Worm (Caenorhabditis elegans) whole organism, L1 larva: ENCODE results near the gene Y82E9BL.5.

Source experiments
- C04F5.9 ChIP-seq: sonication (generic microtip); optimal IDR thresholded peaks from 2 replicates; lab custom pipeline; 2016; ENCODE audit warnings: missing genetic modification characterization, missing compliant biosample characterization
- F16B12.6 ChIP-seq: fragments of 150-350 bp; optimal IDR thresholded peaks from 2 replicates; lab custom pipeline; 2014; ENCODE audit warnings: missing biosample characterization, missing genetic modification characterization
- ceh-63 ChIP-seq: fragments of 200-800 bp; sonication (Bioruptor generic); optimal IDR thresholded peaks from 2 replicates; lab custom pipeline; 2018; ENCODE audit warnings: mild to moderate bottlenecking, missing genetic modification characterization, missing compliant biosample characterization
- ceh-90 ChIP-seq: sonication (generic microtip); optimal IDR thresholded peaks from 2 replicates; lab custom pipeline; 2016; ENCODE audit warnings: missing genetic modification characterization, missing compliant biosample characterization
- ces-1 ChIP-seq: fragments of 150-350 bp; optimal IDR thresholded peaks from 2 replicates; lab custom pipeline; 2014; ENCODE audit warnings: missing biosample characterization, missing genetic modification reagents, missing genetic modification characterization
- efl-1 ChIP-seq, 4 experiments: fragments of 150-350 bp; optimal IDR thresholded peaks in 3 of 4; peaks in 1 of 4; 1 replicate in 1 of 4; 2 replicates in 3 of 4; lab custom pipeline; 2014; ENCODE audit warnings: missing biosample characterization in 2 of 4, missing genetic modification characterization in 2 of 4, missing genetic modification reagents in 2 of 4
- egl-13 ChIP-seq: sonication (generic microtip); optimal IDR thresholded peaks from 2 replicates; lab custom pipeline; 2016; ENCODE audit warnings: missing genotype, missing genetic modification reagents, missing genetic modification characterization, missing compliant biosample characterization
- elt-2 ChIP-seq: sonication (generic microtip); optimal IDR thresholded peaks from 2 replicates; lab custom pipeline; 2016; ENCODE audit warnings: missing genetic modification characterization, mild to moderate bottlenecking, inconsistent platforms, missing compliant biosample characterization, missing genetic modification reagents
- ets-5 ChIP-seq: fragments of 200-800 bp; sonication (Bioruptor generic); IDR thresholded peaks from 2 replicates; pipeline ENCODE4 v1.3.6; 2022; ENCODE audit warnings: missing genetic modification characterization, missing compliant biosample characterization
- fkh-8 ChIP-seq: sonication (generic microtip); optimal IDR thresholded peaks from 2 replicates; lab custom pipeline; 2016; ENCODE audit warnings: mild to moderate bottlenecking, missing genetic modification characterization, missing compliant biosample characterization
- irx-1 ChIP-seq: sonication (generic microtip); optimal IDR thresholded peaks from 2 replicates; lab custom pipeline; 2016; ENCODE audit warnings: missing genetic modification characterization, missing compliant biosample characterization
- isw-1 ChIP-seq: fragments of 200-800 bp; sonication (Bioruptor generic); IDR thresholded peaks from 2 replicates; pipeline ENCODE4 v1.3.6; 2022; ENCODE audit warnings: missing genetic modification characterization, missing compliant biosample characterization
- jun-1 ChIP-seq: fragments of 150-350 bp; optimal IDR thresholded peaks from 2 replicates; lab custom pipeline; 2014; ENCODE audit warnings: missing biosample characterization, missing genetic modification reagents, missing genetic modification characterization
- lin-39 ChIP-seq: fragments of 150-350 bp; optimal IDR thresholded peaks from 2 replicates; lab custom pipeline; 2014; ENCODE audit warnings: missing biosample characterization, missing genetic modification reagents, missing genetic modification characterization
- mdl-1 ChIP-seq, 2 experiments: fragments of 150-350 bp; optimal IDR thresholded peaks; 2 replicates each; lab custom pipeline; 2014 to 2017; ENCODE audit warnings: missing biosample characterization in 2 of 2, missing genetic modification characterization in 2 of 2, inconsistent platforms in 1 of 2
- mep-1 ChIP-seq: fragments of 150-350 bp; optimal IDR thresholded peaks from 2 replicates; lab custom pipeline; 2014; ENCODE audit warnings: missing biosample characterization, missing genetic modification characterization
- nhr-19 ChIP-seq: fragments of 200-800 bp; sonication (Bioruptor generic); conservative IDR thresholded peaks from 2 replicates; pipeline ENCODE4 v1.3.6; 2022; ENCODE audit warnings: missing genetic modification characterization, missing compliant biosample characterization
- nhr-20 ChIP-seq: sonication (generic microtip); optimal IDR thresholded peaks from 2 replicates; lab custom pipeline; 2016; ENCODE audit warnings: mild to moderate bottlenecking, missing genetic modification characterization, missing compliant biosample characterization
- nhr-28 ChIP-seq: fragments of 150-350 bp; optimal IDR thresholded peaks from 2 replicates; lab custom pipeline; 2014; ENCODE audit warnings: missing biosample characterization, missing genetic modification characterization
- nhr-90 ChIP-seq: sonication (generic microtip); optimal IDR thresholded peaks from 2 replicates; lab custom pipeline; 2016; ENCODE audit warnings: mild to moderate bottlenecking, missing genetic modification characterization, missing compliant biosample characterization; ENCODE audit not compliant: poor library complexity
- pax-3 ChIP-seq: fragments of 200-800 bp; sonication (Bioruptor generic); optimal IDR thresholded peaks from 2 replicates; lab custom pipeline; 2018; ENCODE audit warnings: mild to moderate bottlenecking, missing genetic modification characterization, moderate library complexity, missing compliant biosample characterization
- skn-1 ChIP-seq: fragments of 150-350 bp; optimal IDR thresholded peaks from 2 replicates; lab custom pipeline; 2014; ENCODE audit warnings: missing biosample characterization, missing genetic modification characterization
- sox-4 ChIP-seq: sonication (generic microtip); optimal IDR thresholded peaks from 2 replicates; lab custom pipeline; 2016; ENCODE audit warnings: missing genetic modification characterization, missing compliant biosample characterization
- swsn-7 ChIP-seq: sonication (generic microtip); optimal IDR thresholded peaks from 2 replicates; lab custom pipeline; 2016; ENCODE audit warnings: missing genetic modification characterization, missing compliant biosample characterization
- unc-30 ChIP-seq: sonication (generic microtip); optimal IDR thresholded peaks from 2 replicates; lab custom pipeline; 2017; ENCODE audit warnings: missing biosample characterization, missing genetic modification characterization
- unc-98 ChIP-seq: fragments of 200-800 bp; sonication (Bioruptor generic); IDR thresholded peaks from 2 replicates; pipeline ENCODE4 v1.3.6; 2022; ENCODE audit warnings: missing genetic modification characterization, missing compliant biosample characterization
- xbp-1 ChIP-seq: sonication (generic microtip); optimal IDR thresholded peaks from 2 replicates; lab custom pipeline; 2016; ENCODE audit warnings: missing genetic modification characterization, missing compliant biosample characterization

The Y82E9BL.5 gene

DNA sequence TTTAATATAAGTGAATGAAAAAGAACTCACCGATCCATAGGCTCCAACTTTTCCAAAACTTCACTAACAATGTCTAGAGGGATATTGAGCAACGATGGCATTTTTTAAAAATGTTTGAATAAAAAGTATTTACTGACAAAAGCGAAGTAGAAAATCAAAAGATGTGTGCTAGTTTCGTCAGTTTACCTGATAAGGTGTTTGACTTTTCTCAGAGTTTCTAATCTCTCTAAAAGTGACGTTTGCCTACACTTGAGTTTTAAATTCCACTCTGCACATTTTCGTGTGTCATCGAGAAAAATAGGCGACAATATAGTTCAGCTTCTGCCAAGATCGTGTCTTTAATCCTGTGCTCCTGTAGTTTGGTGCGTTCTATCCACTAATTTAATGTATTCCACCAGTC is 25.9 kb downstream of the Y82E9BL.5 start, which contains the start of gene fbxa-15:
Gene fbxa-15 (minus strand): TSS at position 101 of the 400 bp plus-strand sequence.
- TF ChIP-seq irx-1 (no peak), unc-98 (GFP tag; lab: Robert Waterston, UW) (no peak), isw-1 (GFP tag; lab: Robert Waterston, UW) (no peak), C04F5.9 (no peak), sox-4 (tag; lab: Kevin White, UChicago) (no peak), ceh-63 (GFP tag; lab: Kevin White, UChicago) (no peak), swsn-7 (tag; lab: Kevin White, UChicago) (no peak), ceh-90 (no peak), unc-30 (no peak), ces-1 (GFP tag; lab: Kevin White, UChicago) (no peak), nhr-28 (tag; lab: Kevin White, UChicago) (no peak), F16B12.6 (tag; lab: Kevin White, UChicago) (no peak)

ce11 chrIII:1315038-1315437 is 32.4 kb downstream of the Y82E9BL.5 start, which contains the start of the genes fbxa-80 and fbxa-19:
Gene fbxa-80, minus strand, starts transcription at chrIII:1315210.
Gene fbxa-19, plus strand, starts transcription at chrIII:1315401.
- TF ChIP-seq ces-1 (GFP tag; lab: Kevin White, UChicago) (no peak), jun-1 (no peak), elt-2 (tag; lab: Kevin White, UChicago) (peak; percentile 33), nhr-90 (no peak)

DNA sequence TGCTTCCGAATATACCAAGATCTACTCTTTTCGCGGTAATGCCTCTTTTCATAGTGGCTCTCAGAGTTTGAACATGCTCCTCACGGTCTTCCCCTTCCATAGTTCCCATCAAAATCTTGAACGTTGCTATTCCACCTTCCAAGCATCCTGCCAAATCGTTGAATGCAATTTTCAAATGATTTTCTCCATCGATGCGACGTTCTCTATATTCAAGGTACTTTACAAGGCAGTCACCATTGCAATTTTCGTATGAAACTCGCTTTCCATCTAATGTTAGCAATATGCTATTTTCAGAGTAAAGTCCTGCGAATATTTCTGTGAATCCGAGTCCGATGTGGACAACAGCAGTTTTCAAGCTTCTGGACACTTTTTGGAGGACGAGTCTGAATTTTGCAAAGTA is 33.2 kb downstream of the Y82E9BL.5 start:
- TF ChIP-seq efl-1 (optimal IDR thresholded peaks at IDR 0.05; lab: Kevin White, UChicago) = no peak
- peak in 1 of 2 experiments; percentile 24 for TF ChIP-seq efl-1 (GFP tag; optimal IDR thresholded peaks at IDR 0.05 in 1 of 2; lab: Kevin White, UChicago)
- no peak for TF ChIP-seq nhr-20 (tag; lab: Kevin White, UChicago)
- TF ChIP-seq, all 84 proteins: peak for 1

ce11 chrIII:1311367-1311766 is 36.1 kb downstream of the Y82E9BL.5 start:
- TF ChIP-seq fkh-8 (tag; lab: Kevin White, UChicago) = no peak
- TF ChIP-seq, all 84 proteins: peak for 0

DNA sequence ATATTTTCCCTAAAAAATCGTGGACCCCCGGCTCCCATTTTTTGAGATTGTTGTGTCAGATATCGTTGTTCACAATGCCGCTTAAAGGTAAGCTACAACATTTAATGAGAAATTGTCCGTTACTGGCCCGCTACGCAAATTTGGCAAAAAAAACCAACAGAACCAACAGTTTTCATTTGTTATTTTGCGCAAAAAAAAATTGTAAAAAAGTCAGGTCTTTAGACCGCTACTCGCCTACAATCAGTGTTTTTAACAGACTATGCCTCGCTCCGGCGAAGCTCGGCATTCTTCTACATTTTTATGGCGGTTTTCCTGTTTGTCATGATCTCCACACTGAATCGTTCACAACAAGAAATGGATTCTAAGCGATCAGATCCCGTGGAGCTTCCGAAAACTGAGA is 38.6 kb downstream of the Y82E9BL.5 start, which contains the start of gene Y82E9BL.12:
Gene Y82E9BL.12 (plus strand): TSS at position 301 of the 400 bp plus-strand sequence.
- TF ChIP-seq ets-5 (GFP tag; lab: Robert Waterston, UW) = no peak
- TF ChIP-seq efl-1 (optimal IDR thresholded peaks at IDR 0.05; lab: Kevin White, UChicago) = no peak
- peak in 1 of 2 experiments; percentile 6 for TF ChIP-seq efl-1 (GFP tag; optimal IDR thresholded peaks at IDR 0.05 in 1 of 2; lab: Kevin White, UChicago)

DNA sequence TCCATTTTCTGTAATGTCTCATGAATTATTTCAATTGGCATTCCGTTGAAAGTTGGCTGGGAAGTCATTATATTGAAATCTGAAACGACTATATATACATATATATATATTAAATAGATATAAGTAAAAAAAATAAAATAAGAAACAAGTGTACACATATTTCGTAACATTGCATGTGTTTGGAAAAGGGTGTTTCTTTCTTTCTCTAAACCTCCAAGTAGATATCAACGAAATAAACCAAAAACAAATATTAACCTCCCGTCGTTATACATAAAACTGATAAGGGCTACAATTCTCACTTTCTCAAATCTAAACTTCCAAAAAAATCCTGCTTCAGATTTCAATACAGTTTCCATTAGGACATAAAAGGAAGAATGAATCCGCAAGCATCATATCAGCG is 39.2 kb downstream of the Y82E9BL.5 start, which contains the start of gene fbxa-79:
Gene fbxa-79 (minus strand): TSS at position 86 of the 400 bp plus-strand sequence.
- TF ChIP-seq xbp-1 (tag; lab: Kevin White, UChicago) (no peak), C04F5.9 (no peak), nhr-20 (tag; lab: Kevin White, UChicago) (no peak), lin-39 (tag; lab: Kevin White, UChicago) (no peak), nhr-19 (GFP tag; lab: Robert Waterston, UW) (0 out of 2 replicates have a peak, but pooled peaks have one; percentile 3), mep-1 (tag; lab: Kevin White, UChicago) (no peak), elt-2 (tag; lab: Kevin White, UChicago) (peak; percentile 55), pax-3 (no peak), skn-1 (peak; percentile 59), mdl-1 (tag; optimal IDR thresholded peaks at IDR 0.05; lab: Kevin White, UChicago) (no peak)

- TF ChIP-seq efl-1 (optimal IDR thresholded peaks at IDR 0.05; lab: Kevin White, UChicago) = no peak
- peak in 1 of 2 experiments; percentile 51 for TF ChIP-seq efl-1 (GFP tag; optimal IDR thresholded peaks at IDR 0.05 in 1 of 2; lab: Kevin White, UChicago)
- no peak for TF ChIP-seq egl-13 (tag; lab: Kevin White, UChicago)
Observed at ce11 chrIII:1307333-1307732, 40.1 kb downstream of the Y82E9BL.5 start.
